Worm (Caenorhabditis elegans): ENCODE results near the gene scly-1.

- TF ChIP-seq nhr-237 (tag; optimal IDR thresholded peaks at IDR 0.05): no peak
- TF ChIP-seq ama-1 (optimal IDR thresholded peaks at IDR 0.05): no peak
- TF ChIP-seq skn-1 (tag; optimal IDR thresholded peaks at IDR 0.05): no peak
- no peak for TF ChIP-seq ztf-11 (tag; optimal IDR thresholded peaks at IDR 0.05)
- no peak for TF ChIP-seq mdl-1 (tag; optimal IDR thresholded peaks at IDR 0.05)
- no peak for TF ChIP-seq lin-11 (tag; optimal IDR thresholded peaks at IDR 0.05)
- TF ChIP-seq lsy-2 (tag; optimal IDR thresholded peaks at IDR 0.05): no peak
- TF ChIP-seq ceh-82 (tag; optimal IDR thresholded peaks at IDR 0.05): no peak
- no peak for TF ChIP-seq crh-2 (tag; optimal IDR thresholded peaks at IDR 0.05)
- no peak for TF ChIP-seq aly-2 (tag; optimal IDR thresholded peaks at IDR 0.05)
- no peak for TF ChIP-seq nhr-6 (tag; optimal IDR thresholded peaks at IDR 0.05)
- TF ChIP-seq fos-1 (tag; optimal IDR thresholded peaks at IDR 0.05): no peak
Observed at ce11 chrII:6236093-6236945, 44.6 kb downstream of the scly-1 start.
